Fruit fly (Drosophila melanogaster) whole organism, embryonic: ENCODE data around the gene mbt.

Experiments used
- Ada2b ChIP-seq: fragments of 200-800 bp; sonication (Bioruptor generic); IDR thresholded peaks from 2 replicates; pipeline ENCODE4 v1.3.6; 2022; ENCODE audit warnings: missing biosample characterization, missing genetic modification characterization
- Asciz ChIP-seq: fragments of 200-800 bp; sonication (Bioruptor generic); optimal IDR thresholded peaks from 2 replicates; lab custom pipeline; 2017; ENCODE audit warnings: missing biosample characterization, mild to moderate bottlenecking, missing genetic modification characterization, missing genetic modification reagents
- Atf-2 ChIP-seq: fragments of 200-800 bp; sonication (Bioruptor generic); optimal IDR thresholded peaks from 2 replicates; lab custom pipeline; 2016; ENCODE audit warnings: missing biosample characterization, missing genetic modification characterization
- B-H2 ChIP-seq: fragments of 200-800 bp; sonication (Bioruptor generic); optimal IDR thresholded peaks from 2 replicates; lab custom pipeline; 2018; ENCODE audit warnings: missing biosample characterization, mild to moderate bottlenecking, missing genetic modification characterization
- Bteb2 ChIP-seq: fragments of 200-800 bp; sonication (Bioruptor generic); optimal IDR thresholded peaks from 2 replicates; lab custom pipeline; 2016; ENCODE audit warnings: missing biosample characterization, missing genetic modification characterization
- CG10209 ChIP-seq: fragments of 200-800 bp; sonication (Bioruptor generic); optimal IDR thresholded peaks from 3 replicates; lab custom pipeline; 2017; ENCODE audit warnings: missing biosample characterization, mild to moderate bottlenecking, missing genetic modification characterization, missing genetic modification reagents
- CG10543 ChIP-seq: fragments of 200-800 bp; sonication (Bioruptor generic); optimal IDR thresholded peaks from 3 replicates; lab custom pipeline; 2017; ENCODE audit warnings: missing biosample characterization, mild to moderate bottlenecking, missing genetic modification characterization, moderate library complexity
- CG11085 ChIP-seq: fragments of 200-800 bp; sonication (Bioruptor generic); IDR thresholded peaks from 2 replicates; pipeline ENCODE4 v1.3.6; 2022; ENCODE audit warnings: missing biosample characterization, missing genetic modification characterization
- CG11247 ChIP-seq: fragments of 200-800 bp; sonication (Bioruptor generic); IDR thresholded peaks from 2 replicates; pipeline ENCODE4 v1.3.6; 2022; ENCODE audit warnings: missing biosample characterization, missing genetic modification characterization
- CG15073 ChIP-seq: fragments of 200-800 bp; sonication (Bioruptor generic); optimal IDR thresholded peaks from 2 replicates; lab custom pipeline; 2016; ENCODE audit warnings: missing biosample characterization, missing genetic modification characterization
- CG1602 ChIP-seq: fragments of 200-800 bp; sonication (Bioruptor generic); optimal IDR thresholded peaks from 3 replicates; lab custom pipeline; 2016; ENCODE audit warnings: missing biosample characterization, missing genetic modification characterization
- CG16813 ChIP-seq: fragments of 200-800 bp; sonication (Bioruptor generic); IDR thresholded peaks from 3 replicates; pipeline ENCODE4 v1.3.6; 2022; ENCODE audit warnings: missing biosample characterization, missing genetic modification characterization; ENCODE audit not compliant: partially characterized antibody
- CG17385 ChIP-seq: fragments of 200-800 bp; sonication (Bioruptor generic); optimal IDR thresholded peaks from 3 replicates; lab custom pipeline; 2018; ENCODE audit warnings: missing biosample characterization, mild to moderate bottlenecking, missing genetic modification characterization
- CG18619 ChIP-seq: fragments of 200-800 bp; sonication (Bioruptor generic); optimal IDR thresholded peaks from 3 replicates; lab custom pipeline; 2017; ENCODE audit warnings: missing biosample characterization, mild to moderate bottlenecking, missing genetic modification characterization
- CG2712 ChIP-seq: fragments of 200-800 bp; optimal IDR thresholded peaks from 3 replicates; lab custom pipeline; 2019; ENCODE audit warnings: missing biosample characterization, mild to moderate bottlenecking, missing genetic modification characterization, moderate library complexity
- CG4404 ChIP-seq: fragments of 200-800 bp; sonication (Bioruptor generic); IDR thresholded peaks from 2 replicates; pipeline ENCODE4 v1.3.6; 2022; ENCODE audit warnings: missing biosample characterization, missing genetic modification characterization
- CG4820 ChIP-seq: fragments of 200-800 bp; sonication (Bioruptor generic); optimal IDR thresholded peaks from 3 replicates; lab custom pipeline; 2016; ENCODE audit warnings: missing biosample characterization, missing genetic modification characterization
- CG4854 ChIP-seq: fragments of 200-800 bp; sonication (Bioruptor generic); optimal IDR thresholded peaks from 2 replicates; lab custom pipeline; 2016; ENCODE audit warnings: missing biosample characterization, missing genetic modification characterization, inconsistent platforms
- CG6813 ChIP-seq: fragments of 200-800 bp; sonication (Bioruptor generic); optimal IDR thresholded peaks from 2 replicates; lab custom pipeline; 2017; ENCODE audit warnings: missing biosample characterization, missing genetic modification characterization, mild to moderate bottlenecking, moderate library complexity, missing genetic modification reagents
- CkIIα-i1 ChIP-seq: fragments of 200-800 bp; sonication (Bioruptor generic); IDR thresholded peaks from 2 replicates; pipeline ENCODE4 v1.3.6; 2022; ENCODE audit warnings: missing biosample characterization, missing genetic modification characterization
- Dad ChIP-seq: fragments of 200-800 bp; sonication (Bioruptor generic); optimal IDR thresholded peaks from 3 replicates; lab custom pipeline; 2016; ENCODE audit warnings: missing biosample characterization, missing genetic modification characterization
- ERR ChIP-seq: fragments of 200-800 bp; sonication (Bioruptor generic); optimal IDR thresholded peaks from 2 replicates; lab custom pipeline; 2016; ENCODE audit warnings: missing biosample characterization, missing genetic modification characterization
- HLH4C ChIP-seq: fragments of 200-800 bp; sonication (Bioruptor generic); IDR thresholded peaks from 3 replicates; pipeline ENCODE4 v1.3.6; 2022; ENCODE audit warnings: missing biosample characterization, missing genetic modification characterization; ENCODE audit not compliant: partially characterized antibody
- Hmr ChIP-seq: fragments of 200-800 bp; sonication (Bioruptor generic); optimal IDR thresholded peaks from 3 replicates; lab custom pipeline; 2017; ENCODE audit warnings: mild to moderate bottlenecking, missing biosample characterization, missing genetic modification reagents, missing genetic modification characterization
- Hr39 ChIP-seq: fragments of >200 bp; optimal IDR thresholded peaks from 2 replicates; lab custom pipeline; 2017
- Optix ChIP-seq: fragments of 200-800 bp; sonication (Bioruptor generic); IDR thresholded peaks from 3 replicates; pipeline ENCODE4 v1.3.6; 2022; ENCODE audit warnings: missing biosample characterization, missing genetic modification characterization
- Pdp1 ChIP-seq, 2 experiments: fragments of 200-800 bp; sonication (Bioruptor generic); optimal IDR thresholded peaks; 3 replicates each; lab custom pipeline; 2016; ENCODE audit warnings: missing biosample characterization in 2 of 2, missing genetic modification characterization in 2 of 2, mild to moderate bottlenecking in 1 of 2, moderate library complexity in 1 of 2
- Side ChIP-seq: fragments of 200-800 bp; sonication (Bioruptor generic); optimal IDR thresholded peaks from 2 replicates; lab custom pipeline; 2016; ENCODE audit warnings: missing biosample characterization, missing genetic modification characterization
- Sin3A ChIP-seq: fragments of >200 bp; optimal IDR thresholded peaks from 2 replicates; lab custom pipeline; 2018
- Spps ChIP-seq: fragments of 200-800 bp; sonication (Bioruptor generic); optimal IDR thresholded peaks from 2 replicates; lab custom pipeline; 2018; ENCODE audit warnings: missing biosample characterization, mild to moderate bottlenecking, missing genetic modification characterization
- bcd ChIP-seq: fragments of 200-800 bp; sonication (Bioruptor generic); optimal IDR thresholded peaks from 2 replicates; lab custom pipeline; 2017; ENCODE audit warnings: missing biosample characterization, mild to moderate bottlenecking, missing genetic modification characterization
- bowl ChIP-seq: fragments of 200-800 bp; sonication (Bioruptor generic); IDR thresholded peaks from 2 replicates; pipeline ENCODE4 v1.3.6; 2022; ENCODE audit warnings: missing biosample characterization, missing genetic modification characterization
- cato ChIP-seq: fragments of 200-800 bp; sonication (Bioruptor generic); optimal IDR thresholded peaks from 2 replicates; lab custom pipeline; 2016; ENCODE audit warnings: missing biosample characterization, missing genetic modification characterization, borderline replicate concordance
- chn ChIP-seq: fragments of 200-800 bp; sonication (Bioruptor generic); optimal IDR thresholded peaks from 2 replicates; lab custom pipeline; 2016; ENCODE audit warnings: missing biosample characterization, missing genetic modification characterization
- ewg ChIP-seq: fragments of 200-800 bp; sonication (Bioruptor generic); optimal IDR thresholded peaks from 3 replicates; lab custom pipeline; 2017; ENCODE audit warnings: mild to moderate bottlenecking, missing biosample characterization, missing genetic modification reagents, missing genetic modification characterization
- fd102C ChIP-seq: fragments of 200-800 bp; sonication (Bioruptor generic); optimal IDR thresholded peaks from 2 replicates; lab custom pipeline; 2018; ENCODE audit warnings: missing biosample characterization, mild to moderate bottlenecking, missing genetic modification characterization, moderate library complexity
- fd3F ChIP-seq: fragments of 200-800 bp; sonication (Bioruptor generic); optimal IDR thresholded peaks from 2 replicates; lab custom pipeline; 2018; ENCODE audit warnings: missing biosample characterization, mild to moderate bottlenecking, missing genetic modification characterization, moderate library complexity
- gro ChIP-seq: fragments of 200-800 bp; sonication (Bioruptor generic); optimal IDR thresholded peaks from 2 replicates; lab custom pipeline; 2016; ENCODE audit warnings: missing biosample characterization, missing genetic modification characterization
- lmd ChIP-seq: fragments of 200-800 bp; sonication (Bioruptor generic); IDR thresholded peaks from 2 replicates; pipeline ENCODE4 v1.3.6; 2022; ENCODE audit warnings: missing biosample characterization, missing genetic modification characterization
- lola ChIP-seq, 3 experiments: fragments of >200 bp in 2 of 3; fragments of 200-800 bp in 1 of 3; sonication (Bioruptor generic) in 1 of 3; optimal IDR thresholded peaks; 2 replicates each; lab custom pipeline; 2017 to 2019; ENCODE audit warnings: missing biosample characterization in 3 of 3, missing genetic modification characterization in 3 of 3, mild to moderate bottlenecking in 1 of 3, moderate library complexity in 1 of 3
- maf-S ChIP-seq: fragments of 200-800 bp; sonication (Bioruptor generic); optimal IDR thresholded peaks from 2 replicates; lab custom pipeline; 2016; ENCODE audit warnings: missing biosample characterization, missing genetic modification characterization
- nom ChIP-seq: fragments of 200-800 bp; sonication (Bioruptor generic); optimal IDR thresholded peaks from 2 replicates; lab custom pipeline; 2017; ENCODE audit warnings: missing biosample characterization, missing genetic modification characterization, mild to moderate bottlenecking, moderate library complexity, missing genetic modification reagents
- pb ChIP-seq: fragments of 200-800 bp; sonication (Bioruptor generic); optimal IDR thresholded peaks from 3 replicates; lab custom pipeline; 2016; ENCODE audit warnings: missing biosample characterization, missing genetic modification characterization
- pho ChIP-seq: fragments of 200-800 bp; sonication (Bioruptor generic); optimal IDR thresholded peaks from 2 replicates; lab custom pipeline; 2016; ENCODE audit warnings: missing biosample characterization, missing genetic modification characterization
- pita ChIP-seq: fragments of 200-800 bp; sonication (Bioruptor generic); optimal IDR thresholded peaks from 2 replicates; lab custom pipeline; 2017; ENCODE audit warnings: missing biosample characterization, mild to moderate bottlenecking, missing genetic modification characterization
- ranshi ChIP-seq: fragments of 200-800 bp; sonication (Bioruptor generic); IDR thresholded peaks from 2 replicates; pipeline ENCODE4 v1.3.6; 2022; ENCODE audit warnings: missing biosample characterization, missing genetic modification characterization
- repo ChIP-seq: fragments of 200-800 bp; sonication (Bioruptor generic); optimal IDR thresholded peaks from 2 replicates; lab custom pipeline; 2016; ENCODE audit warnings: missing biosample characterization, missing genetic modification characterization
- sisA ChIP-seq: fragments of 200-800 bp; sonication (Bioruptor generic); IDR thresholded peaks from 2 replicates; pipeline ENCODE4 v1.3.6; 2022; ENCODE audit warnings: missing biosample characterization, missing genetic modification characterization
- slbo ChIP-seq: fragments of 200-800 bp; sonication (Bioruptor generic); IDR thresholded peaks from 2 replicates; pipeline ENCODE4 v1.3.6; 2022; ENCODE audit warnings: missing biosample characterization, missing genetic modification characterization

Gene mbt

DNA sequence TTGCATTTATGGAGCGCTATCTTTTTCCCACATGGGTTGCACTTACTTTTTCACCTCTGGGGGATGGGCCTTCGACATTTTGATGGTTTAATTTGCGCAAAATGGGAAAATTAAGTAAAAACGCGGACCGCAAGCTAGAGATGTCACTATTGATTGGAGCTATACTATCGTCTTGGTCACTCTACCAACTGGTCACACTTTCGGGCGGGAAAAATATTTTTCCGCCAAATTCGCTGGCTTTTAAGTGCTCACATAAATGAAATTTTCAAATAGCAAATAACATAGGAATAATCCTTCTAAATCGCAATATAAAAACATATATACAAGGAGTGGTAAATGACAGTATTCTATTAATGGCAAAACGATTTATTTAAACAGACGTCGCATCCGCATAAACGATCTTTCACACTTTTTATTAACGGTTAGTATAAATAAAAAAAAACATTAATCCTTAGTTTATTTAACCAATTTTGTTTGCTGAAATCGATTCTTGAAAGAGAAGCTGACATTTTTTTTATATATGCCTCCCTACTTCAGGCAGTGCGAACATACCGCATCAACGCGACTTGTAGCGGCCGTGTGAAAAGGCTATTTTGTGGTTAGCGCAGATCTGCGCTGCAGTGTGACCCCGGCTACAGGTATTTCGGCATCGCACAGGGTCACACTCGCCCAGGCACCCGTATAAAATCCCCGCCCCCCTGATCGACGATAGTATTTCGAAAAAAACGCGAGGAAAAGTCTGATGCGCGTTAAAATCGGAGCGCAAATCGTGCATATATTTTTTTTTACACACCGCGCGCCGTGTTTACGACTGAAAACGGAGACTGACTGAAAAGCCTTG, 30.0 kb downstream of the mbt start, which contains the start of the genes SNRPG and mthl1 (continued):
- peak; percentile 46 for TF ChIP-seq CG10543
- peak; percentile 49 for TF ChIP-seq pb (GFP tag; lab: Kevin White, UChicago)
- peak; percentile 9 for TF ChIP-seq repo (GFP tag; lab: Kevin White, UChicago)
- peak; percentile 84 for TF ChIP-seq Ada2b (GFP tag; lab: Robert Waterston, UW)
- TF ChIP-seq CG4820: peak; percentile 70
- peak; percentile 62 for TF ChIP-seq cato (GFP tag; lab: Kevin White, UChicago)
- TF ChIP-seq CG10209 (GFP tag; lab: Kevin White, UChicago): peak; percentile 74
- peak; percentile 63 for TF ChIP-seq CG4854
- TF ChIP-seq CG15073 (GFP tag; lab: Kevin White, UChicago): peak; percentile 44
- TF ChIP-seq Bteb2 (GFP tag; lab: Kevin White, UChicago): peak; percentile 59
- TF ChIP-seq gro (GFP tag; lab: Kevin White, UChicago): no peak
- peak; percentile 74 for TF ChIP-seq CG18619 (GFP tag; lab: Kevin White, UChicago)
- no peak for TF ChIP-seq Hr39
- TF ChIP-seq Spps (tag; lab: Kevin White, UChicago): peak; percentile 13
- TF ChIP-seq Side (GFP tag; lab: Kevin White, UChicago): peak; percentile 49
- TF ChIP-seq ewg (GFP tag; lab: Kevin White, UChicago): peak; percentile 77
- TF ChIP-seq bowl (GFP tag; lab: Robert Waterston, UW): peak; percentile 72; the same call in 1 of the 2 replicates
- no peak for TF ChIP-seq CG6813 (GFP tag; lab: Kevin White, UChicago)
- TF ChIP-seq maf-S (GFP tag; lab: Kevin White, UChicago): peak; percentile 75
- TF ChIP-seq CG17385 (GFP tag; lab: Kevin White, UChicago): peak; percentile 64
- TF ChIP-seq ranshi (GFP tag; lab: Robert Waterston, UW): peak; percentile 94
- TF ChIP-seq Sin3A (lab: Kevin White, UChicago): peak; percentile 74
- peak; percentile 31 for TF ChIP-seq nom (GFP tag; lab: Kevin White, UChicago)
- TF ChIP-seq HLH4C (GFP tag; lab: Robert Waterston, UW): peak; percentile 53; the same call in 2 of the 3 replicates
- peak; percentile 81 for TF ChIP-seq pho
- TF ChIP-seq Optix: peak; percentile 89
- no peak for TF ChIP-seq ERR (GFP tag; lab: Kevin White, UChicago)
- TF ChIP-seq CG1602: peak; percentile 80
- TF ChIP-seq pita: no peak
- TF ChIP-seq Atf-2 (GFP tag; lab: Kevin White, UChicago): peak; percentile 77
- peak; percentile 95 for TF ChIP-seq lmd
- TF ChIP-seq fd102C: peak; percentile 7
- peak; percentile 76 for TF ChIP-seq fd3F
- peak; percentile 70 to 80 for TF ChIP-seq Pdp1 (GFP tag; optimal IDR thresholded peaks at IDR 0.05; lab: Kevin White, UChicago)
- TF ChIP-seq CG11247 (GFP tag; lab: Robert Waterston, UW): peak; percentile 91
- TF ChIP-seq CG4404 (GFP tag; lab: Robert Waterston, UW): peak; percentile 86
- peak; percentile 68; the same call in 1 of the 2 replicates for TF ChIP-seq CkIIα-i1 (GFP tag; lab: Robert Waterston, UW)
- peak; percentile 97 for TF ChIP-seq slbo (GFP tag; lab: Robert Waterston, UW)
- peak; percentile 66 for TF ChIP-seq CG16813
- peak; percentile 70 for TF ChIP-seq Dad (GFP tag; lab: Kevin White, UChicago)
- TF ChIP-seq CG2712 (tag; lab: Kevin White, UChicago): peak; percentile 70
- peak; percentile 82 for TF ChIP-seq Hmr (GFP tag; lab: Kevin White, UChicago)
- TF ChIP-seq sisA: peak; percentile 95
- peak; percentile 87 for TF ChIP-seq CG11085 (GFP tag; lab: Robert Waterston, UW)
- TF ChIP-seq lola (GFP tag; optimal IDR thresholded peaks at IDR 0.05; lab: Kevin White, UChicago): peak in 2 of 3 experiments; percentile 55 to 74
- peak; percentile 90 for TF ChIP-seq chn
- no peak for TF ChIP-seq Asciz (GFP tag; lab: Kevin White, UChicago)
- peak; percentile 59 for TF ChIP-seq B-H2 (GFP tag; lab: Kevin White, UChicago)
- peak; percentile 87 for TF ChIP-seq bcd (GFP tag; lab: Kevin White, UChicago)
